Fruit fly (Drosophila melanogaster) whole organism, prepupa: ENCODE measurements around the gene MESR6.

Experiments
- CG11762 ChIP-seq: fragments of 200-800 bp; sonication (Bioruptor generic); optimal IDR thresholded peaks from 3 replicates; lab custom pipeline; 2016; ENCODE audit warnings: missing biosample characterization, missing genetic modification characterization; ENCODE audit not compliant: insufficient read depth
- CG15336 ChIP-seq: fragments of 200-800 bp; sonication (Bioruptor generic); IDR thresholded peaks from 2 replicates; pipeline ENCODE4 v1.3.6; 2022; ENCODE audit warnings: missing biosample characterization, missing genetic modification characterization
- CG8119 ChIP-seq: fragments of 200-800 bp; sonication (Bioruptor generic); IDR thresholded peaks from 3 replicates; pipeline ENCODE4 v1.3.6; 2022; ENCODE audit warnings: missing biosample characterization, missing genetic modification characterization
- Hr39 ChIP-seq: fragments of 200-800 bp; sonication (Bioruptor generic); optimal IDR thresholded peaks from 2 replicates; lab custom pipeline; 2016; ENCODE audit warnings: missing biosample characterization, missing genetic modification characterization
- Hr4 ChIP-seq: fragments of 200-800 bp; sonication (Bioruptor generic); optimal IDR thresholded peaks from 3 replicates; lab custom pipeline; 2016; ENCODE audit warnings: missing biosample characterization, missing genetic modification characterization
- Smox ChIP-seq: fragments of 200-800 bp; sonication (Bioruptor generic); optimal IDR thresholded peaks from 3 replicates; lab custom pipeline; 2016; ENCODE audit warnings: missing biosample characterization, missing genetic modification characterization
- acj6 ChIP-seq: fragments of 200-800 bp; sonication (Bioruptor generic); optimal IDR thresholded peaks from 3 replicates; lab custom pipeline; 2016; ENCODE audit warnings: missing biosample characterization, missing genetic modification characterization
- ss ChIP-seq, 2 experiments: fragments of 200-800 bp; sonication (Bioruptor generic); optimal IDR thresholded peaks; 2 replicates in 1 of 2; 3 replicates in 1 of 2; lab custom pipeline; 2017 to 2018; ENCODE audit warnings: mild to moderate bottlenecking in 2 of 2, missing biosample characterization in 2 of 2, missing genetic modification characterization in 2 of 2, moderate library complexity in 1 of 2

DNA sequence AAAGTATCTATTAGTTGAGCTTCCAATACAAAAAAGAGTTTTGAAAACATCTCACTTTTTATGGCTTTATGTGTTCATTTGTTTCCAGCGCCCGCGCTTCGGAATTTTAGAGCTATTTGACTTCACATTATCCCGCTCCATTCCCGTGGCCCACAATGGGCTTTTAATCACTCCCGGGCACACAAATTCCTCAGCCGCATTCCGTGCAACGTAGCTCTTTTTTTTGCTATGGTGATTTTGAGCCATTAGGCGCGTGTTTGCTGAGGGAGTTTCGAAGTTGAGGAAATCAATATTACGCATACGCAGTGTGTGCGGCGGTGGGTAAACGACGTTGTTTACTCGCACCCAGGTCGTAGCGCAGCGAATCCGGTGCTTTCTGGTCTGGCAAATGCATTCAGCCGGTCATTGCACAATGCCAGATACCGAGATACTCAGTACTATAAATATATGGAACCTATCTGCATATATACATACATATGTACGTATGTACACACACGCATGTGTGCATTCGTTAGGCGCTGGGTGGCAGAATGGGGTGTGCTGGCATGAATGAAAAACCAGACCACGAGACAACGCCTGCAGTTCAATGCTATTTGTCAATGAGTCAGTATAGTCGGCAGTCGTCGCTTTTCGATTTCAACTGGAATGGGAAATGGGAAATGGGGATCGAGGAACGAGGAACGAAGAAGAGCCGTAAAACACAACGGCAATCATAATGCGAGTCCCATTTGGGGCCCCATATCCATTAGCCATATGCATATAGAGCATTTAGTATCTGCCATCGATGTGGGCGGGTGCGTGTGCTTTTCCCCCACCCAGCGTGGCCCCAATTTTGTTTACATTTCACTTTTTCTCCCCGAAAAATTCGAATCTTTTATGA lies 19.2 kb upstream of the MESR6 start:
- no peak for TF ChIP-seq CG11762 (GFP tag; lab: Kevin White, UChicago)
- no peak for TF ChIP-seq Smox (GFP tag; lab: Kevin White, UChicago)
- no peak for TF ChIP-seq CG8119
- no peak for TF ChIP-seq Hr39 (GFP tag; lab: Kevin White, UChicago)
- TF ChIP-seq ss (GFP tag; optimal IDR thresholded peaks at IDR 0.05; lab: Kevin White, UChicago) = peak; percentile 8 to 38
- no peak for TF ChIP-seq CG15336
- TF ChIP-seq Hr4 (GFP tag; lab: Kevin White, UChicago) = no peak
- TF ChIP-seq acj6 (GFP tag; lab: Kevin White, UChicago) = no peak
